Worm (Caenorhabditis elegans) whole organism, L4 larva: ENCODE data around the gene ifc-2.
A peak's percentile ranks its signal among the peaks of the same experiment; 100 is the strongest.

Experiments
- F37D6.2 ChIP-seq: sonication (generic microtip); optimal IDR thresholded peaks from 2 replicates; lab custom pipeline; 2016; ENCODE audit warnings: mild to moderate bottlenecking, missing genetic modification characterization, missing compliant biosample characterization
- T20F7.1 ChIP-seq: fragments of 200-800 bp; sonication (Bioruptor generic); optimal IDR thresholded peaks from 2 replicates; lab custom pipeline; 2018; ENCODE audit warnings: mild to moderate bottlenecking, missing genetic modification characterization, missing compliant biosample characterization
- T26A8.4 ChIP-seq: fragments of 200-800 bp; sonication (Bioruptor generic); IDR thresholded peaks from 2 replicates; pipeline ENCODE4 v1.3.6; 2022; ENCODE audit warnings: missing genetic modification characterization, missing compliant biosample characterization
- Y105C5A.15 ChIP-seq: fragments of 200-800 bp; sonication (Bioruptor generic); IDR thresholded peaks from 2 replicates; pipeline ENCODE4 v1.3.6; 2022; ENCODE audit warnings: missing genetic modification characterization, missing compliant biosample characterization
- Y75B8A.6 ChIP-seq: fragments of 200-800 bp; sonication (Bioruptor generic); IDR thresholded peaks from 2 replicates; pipeline ENCODE4 v1.3.6; 2022; ENCODE audit warnings: missing genetic modification reagents, missing genetic modification characterization, missing compliant biosample characterization
- ZK546.5 ChIP-seq, 2 experiments: sonication (generic microtip); optimal IDR thresholded peaks; 2 replicates each; lab custom pipeline; 2017; ENCODE audit warnings: missing biosample characterization in 2 of 2, missing genetic modification characterization in 2 of 2
- aha-1 ChIP-seq: fragments of 150-350 bp; peaks from one replicate; lab custom pipeline; 2014; ENCODE audit warnings: missing biosample characterization, missing genetic modification characterization
- attf-4 ChIP-seq: sonication (generic microtip); optimal IDR thresholded peaks from 3 replicates; lab custom pipeline; 2017; ENCODE audit warnings: missing biosample characterization, missing genetic modification characterization
- ceh-28 ChIP-seq: fragments of 150-350 bp; optimal IDR thresholded peaks from 2 replicates; lab custom pipeline; 2014; ENCODE audit warnings: missing biosample characterization, missing genetic modification reagents, missing genetic modification characterization
- daf-16 ChIP-seq, 3 experiments: sonication (generic microtip); optimal IDR thresholded peaks; 2 replicates each; lab custom pipeline; 2016 to 2017; ENCODE audit warnings: missing genetic modification characterization in 3 of 3, missing genetic modification reagents in 3 of 3, mild to moderate bottlenecking in 2 of 3, missing compliant biosample characterization in 2 of 3, missing biosample characterization in 1 of 3, moderate library complexity in 1 of 3
- daf-19 ChIP-seq: fragments of 200-800 bp; sonication (Bioruptor generic); conservative IDR thresholded peaks from 2 replicates; pipeline ENCODE4 v1.3.6; 2022; ENCODE audit warnings: missing genetic modification characterization, missing compliant biosample characterization
- dmd-6 ChIP-seq: fragments of 200-800 bp; sonication (Bioruptor generic); IDR thresholded peaks from 2 replicates; pipeline ENCODE4 v1.3.6; 2022; ENCODE audit warnings: missing genetic modification reagents, missing genetic modification characterization, missing compliant biosample characterization
- dve-1 ChIP-seq: sonication (generic microtip); optimal IDR thresholded peaks from 2 replicates; lab custom pipeline; 2017; ENCODE audit warnings: antibody characterized with exemption, mild to moderate bottlenecking, missing genetic modification characterization, missing compliant biosample characterization; ENCODE audit not compliant: insufficient read depth
- fkh-10 ChIP-seq: fragments of 150-350 bp; optimal IDR thresholded peaks from 2 replicates; lab custom pipeline; 2014; ENCODE audit warnings: missing biosample characterization, missing genetic modification reagents, missing genetic modification characterization
- hif-1 ChIP-seq, 2 experiments: sonication (generic microtip); optimal IDR thresholded peaks; 2 replicates each; lab custom pipeline; 2016 to 2017; ENCODE audit warnings: missing compliant biosample characterization in 2 of 2, missing genetic modification characterization in 2 of 2, missing genetic modification reagents in 2 of 2, missing genotype in 2 of 2, mild to moderate bottlenecking in 1 of 2
- hlh-30 ChIP-seq: sonication (generic microtip); optimal IDR thresholded peaks from 2 replicates; lab custom pipeline; 2017; ENCODE audit warnings: antibody characterized with exemption, mild to moderate bottlenecking, missing genetic modification characterization, missing compliant biosample characterization; ENCODE audit not compliant: insufficient read depth
- hmg-1.1 ChIP-seq: fragments of 200-800 bp; sonication (Bioruptor generic); IDR thresholded peaks from 2 replicates; pipeline ENCODE4 v1.3.6; 2022; ENCODE audit warnings: missing genetic modification reagents, missing genetic modification characterization, missing compliant biosample characterization
- jun-1 ChIP-seq: fragments of 150-350 bp; optimal IDR thresholded peaks from 2 replicates; lab custom pipeline; 2014; ENCODE audit warnings: missing biosample characterization, missing genetic modification reagents, missing genetic modification characterization
- lin-1 ChIP-seq: fragments of 200-800 bp; sonication (Bioruptor generic); IDR thresholded peaks from 2 replicates; pipeline ENCODE4 v1.3.6; 2022; ENCODE audit warnings: missing genetic modification reagents, missing genetic modification characterization, missing compliant biosample characterization
- lin-13 ChIP-seq: fragments of 150-350 bp; optimal IDR thresholded peaks from 2 replicates; lab custom pipeline; 2014; ENCODE audit warnings: missing biosample characterization, missing genetic modification reagents, missing genetic modification characterization
- lin-38 ChIP-seq: fragments of 200-800 bp; sonication (Bioruptor generic); IDR thresholded peaks from 2 replicates; pipeline ENCODE4 v1.3.6; 2022; ENCODE audit warnings: missing genetic modification reagents, missing genetic modification characterization, missing compliant biosample characterization
- lin-39 ChIP-seq: fragments of 150-350 bp; optimal IDR thresholded peaks from 2 replicates; lab custom pipeline; 2014; ENCODE audit warnings: missing biosample characterization, missing genetic modification reagents, missing genetic modification characterization
- lsy-2 ChIP-seq, 2 experiments: fragments of 150-350 bp in 1 of 2; sonication (generic microtip) in 1 of 2; optimal IDR thresholded peaks; 2 replicates each; lab custom pipeline; 2014 to 2017; ENCODE audit warnings: missing biosample characterization in 2 of 2, missing genetic modification characterization in 2 of 2
- madf-9 ChIP-seq: fragments of 200-800 bp; sonication (Bioruptor generic); conservative IDR thresholded peaks from 2 replicates; pipeline ENCODE4 v1.3.6; 2022; ENCODE audit warnings: missing genetic modification reagents, missing genetic modification characterization, missing compliant biosample characterization
- mdl-1 ChIP-seq, 2 experiments: fragments of 150-350 bp in 1 of 2; sonication (generic microtip) in 1 of 2; optimal IDR thresholded peaks; 2 replicates each; lab custom pipeline; 2014 to 2017; ENCODE audit warnings: missing biosample characterization in 2 of 2, missing genetic modification characterization in 2 of 2
- mdt-29 ChIP-seq: fragments of 200-800 bp; sonication (Bioruptor generic); IDR thresholded peaks from 2 replicates; pipeline ENCODE4 v1.3.6; 2022; ENCODE audit warnings: missing genetic modification reagents, missing genetic modification characterization, missing compliant biosample characterization
- mep-1 ChIP-seq: fragments of 150-350 bp; sonication (generic microtip); optimal IDR thresholded peaks from 3 replicates; lab custom pipeline; 2014; ENCODE audit warnings: missing biosample characterization, missing genetic modification characterization
- mxl-3 ChIP-seq: fragments of 200-800 bp; sonication (Bioruptor generic); optimal IDR thresholded peaks from 2 replicates; lab custom pipeline; 2018; ENCODE audit warnings: mild to moderate bottlenecking, missing genetic modification characterization, missing compliant biosample characterization
- nhr-10 ChIP-seq: fragments of 150-350 bp; optimal IDR thresholded peaks from 2 replicates; lab custom pipeline; 2014; ENCODE audit warnings: missing biosample characterization, missing genetic modification characterization
- nhr-102 ChIP-seq: sonication (generic microtip); optimal IDR thresholded peaks from 2 replicates; lab custom pipeline; 2016; ENCODE audit warnings: mild to moderate bottlenecking, missing genetic modification characterization, moderate library complexity, missing compliant biosample characterization
- nhr-11 ChIP-seq: fragments of 150-350 bp; optimal IDR thresholded peaks from 2 replicates; lab custom pipeline; 2014; ENCODE audit warnings: missing biosample characterization, missing genetic modification characterization
- nhr-48 ChIP-seq: sonication (generic microtip); optimal IDR thresholded peaks from 2 replicates; lab custom pipeline; 2016; ENCODE audit warnings: mild to moderate bottlenecking, missing genetic modification characterization, missing compliant biosample characterization
- nhr-77 ChIP-seq: fragments of 150-350 bp; optimal IDR thresholded peaks from 2 replicates; lab custom pipeline; 2014; ENCODE audit warnings: missing biosample characterization, missing genetic modification characterization
- rbr-2 ChIP-seq: sonication (generic microtip); optimal IDR thresholded peaks from 2 replicates; lab custom pipeline; 2016; ENCODE audit warnings: missing genotype, missing genetic modification characterization, missing compliant biosample characterization
- skn-1 ChIP-seq: fragments of 150-350 bp; optimal IDR thresholded peaks from 2 replicates; lab custom pipeline; 2014; ENCODE audit warnings: missing biosample characterization, missing genetic modification characterization
- snpc-1.2 ChIP-seq: fragments of 200-800 bp; sonication (Bioruptor generic); IDR thresholded peaks from 2 replicates; pipeline ENCODE4 v1.3.6; 2022; ENCODE audit warnings: missing genetic modification reagents, missing genetic modification characterization, missing compliant biosample characterization
- snpc-4 ChIP-seq: fragments of 150-350 bp; optimal IDR thresholded peaks from 2 replicates; lab custom pipeline; 2014; ENCODE audit warnings: missing biosample characterization, missing genetic modification characterization
- tra-1 ChIP-seq: fragments of 200-800 bp; sonication (Bioruptor generic); IDR thresholded peaks from 2 replicates; pipeline ENCODE4 v1.3.6; 2022; ENCODE audit warnings: missing genetic modification reagents, missing genetic modification characterization, missing compliant biosample characterization
- unc-130 ChIP-seq: sonication (generic microtip); optimal IDR thresholded peaks from 2 replicates; lab custom pipeline; 2016; ENCODE audit warnings: missing genetic modification reagents, missing genetic modification characterization, missing compliant biosample characterization
- unc-39 ChIP-seq: sonication (generic microtip); optimal IDR thresholded peaks from 2 replicates; lab custom pipeline; 2017; ENCODE audit warnings: missing biosample characterization, missing genetic modification characterization
- unc-62 ChIP-seq, 3 experiments: fragments of 150-350 bp in 1 of 3; sonication (generic microtip); optimal IDR thresholded peaks in 2 of 3; peaks in 1 of 3; 1 replicate in 1 of 3; 2 replicates in 2 of 3; lab custom pipeline; 2014 to 2017; ENCODE audit warnings: missing biosample characterization in 3 of 3, missing genetic modification characterization in 3 of 3, missing genetic modification reagents in 3 of 3, missing genotype in 1 of 3

Gene ifc-2

DNA sequence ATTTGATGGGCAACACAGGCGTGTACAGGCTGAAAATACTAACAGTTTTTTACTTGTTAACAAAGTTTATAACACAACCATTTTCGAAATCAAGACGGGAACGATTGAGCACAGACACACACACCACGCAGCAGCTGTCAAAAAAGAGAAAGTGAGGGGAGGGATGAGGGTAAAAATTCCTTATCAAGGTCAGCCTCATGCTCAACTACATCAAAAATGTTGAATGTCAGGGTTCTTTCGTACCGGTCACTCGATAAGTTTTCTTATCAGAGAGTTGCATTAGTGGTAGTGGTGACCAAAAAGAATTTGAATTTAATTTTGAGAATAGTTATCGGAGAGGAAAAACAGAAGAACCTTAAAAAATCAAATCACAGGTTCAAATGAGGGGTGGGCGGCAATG, 15.9 kb upstream of the ifc-2 start, which contains the start of gene T19D7.6 (continued):
- TF ChIP-seq attf-4: no peak
- no peak for TF ChIP-seq hmg-1.1 (GFP tag; lab: Robert Waterston, UW)
- no peak for TF ChIP-seq madf-9 (GFP tag; lab: Robert Waterston, UW)
- TF ChIP-seq Y105C5A.15 (GFP tag; lab: Robert Waterston, UW): no peak

DNA sequence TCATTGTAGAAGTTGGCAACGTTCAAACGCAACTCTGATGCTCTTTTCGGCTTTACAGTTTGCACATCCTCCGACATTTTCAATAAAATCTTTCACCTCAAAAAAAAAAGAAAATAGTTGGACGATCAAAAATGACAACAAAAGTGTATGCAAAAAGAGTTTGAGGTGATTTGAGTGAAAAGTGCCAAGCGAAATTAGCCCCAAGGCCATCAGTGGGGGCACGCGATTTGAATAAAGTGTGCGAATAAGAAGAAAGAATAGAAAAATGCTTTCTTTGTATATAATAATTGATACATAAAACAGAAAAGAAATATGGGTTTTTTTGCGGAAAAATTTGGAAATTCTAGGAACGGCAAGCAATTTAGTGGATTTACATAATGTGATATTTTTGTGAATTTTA, 11.4 kb upstream of the ifc-2 start, which contains the start of gene T19D7.5:
Gene T19D7.5 (minus strand): TSS at position 101 of the 400 bp plus-strand sequence.
- TF ChIP-seq aha-1 (tag; lab: Kevin White, UChicago) (peak; percentile 11), T26A8.4 (no peak)

DNA sequence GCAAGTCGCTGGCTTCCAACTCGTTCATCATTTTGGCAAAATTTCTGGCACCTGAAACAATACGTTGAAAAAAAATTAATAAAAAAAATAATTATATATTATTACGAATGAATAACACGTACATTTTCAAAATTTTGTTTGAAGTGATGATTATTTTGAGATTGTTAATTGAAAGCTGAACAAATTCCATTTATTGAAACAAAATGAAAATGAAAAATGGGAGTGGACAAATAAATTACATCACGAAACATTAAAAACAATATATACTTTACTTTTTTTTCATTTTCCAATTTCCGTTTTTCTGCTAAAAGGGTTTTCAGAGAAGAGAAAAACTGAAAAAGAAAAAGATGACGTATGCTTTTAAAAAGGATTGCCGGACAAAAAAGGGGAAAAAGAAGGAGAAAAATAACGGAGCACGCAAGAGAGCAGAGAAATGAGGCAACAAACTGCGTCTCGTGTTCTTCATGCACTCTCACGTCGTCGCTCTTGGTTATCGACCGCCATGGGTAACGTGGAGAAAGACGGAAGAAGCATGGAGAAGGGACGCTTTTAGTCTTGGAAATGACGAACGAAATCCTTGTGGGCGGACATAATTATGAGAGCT, 7.1 kb upstream of the ifc-2 start, which contains the start of gene rund-1:
Gene rund-1 (minus strand): TSS at position 51 of the 604 bp plus-strand sequence.
- no peak for TF ChIP-seq unc-62 (GFP tag; optimal IDR thresholded peaks at IDR 0.05 in 1 of 2; lab: Kevin White, UChicago)
- TF ChIP-seq unc-62 (tag; optimal IDR thresholded peaks at IDR 0.05; lab: Kevin White, UChicago): no peak
- TF ChIP-seq mdt-29 (GFP tag; lab: Robert Waterston, UW): no peak
- TF ChIP-seq mep-1 (tag; lab: Kevin White, UChicago): peak; percentile 48
- TF ChIP-seq T20F7.1 (GFP tag; lab: Kevin White, UChicago): no peak
- no peak for TF ChIP-seq nhr-77 (tag; lab: Kevin White, UChicago)
- no peak for TF ChIP-seq daf-16 (GFP tag; optimal IDR thresholded peaks at IDR 0.05; lab: Kevin White, UChicago)
- TF ChIP-seq daf-16 (tag; optimal IDR thresholded peaks at IDR 0.05; lab: Kevin White, UChicago): peak; percentile 44
- TF ChIP-seq dve-1 (tag; lab: Kevin White, UChicago): peak; percentile 58
- TF ChIP-seq ceh-28 (tag; lab: Kevin White, UChicago): no peak
- peak in 1 of 2 experiments; percentile 61 for TF ChIP-seq mdl-1 (tag; optimal IDR thresholded peaks at IDR 0.05; lab: Kevin White, UChicago)
- peak; percentile 66 for TF ChIP-seq hmg-1.1 (GFP tag; lab: Robert Waterston, UW)
- no peak for TF ChIP-seq jun-1 (tag; lab: Kevin White, UChicago)
- no peak for TF ChIP-seq nhr-48
- TF ChIP-seq ZK546.5 (tag; optimal IDR thresholded peaks at IDR 0.05; lab: Kevin White, UChicago): no peak
- TF ChIP-seq dmd-6 (GFP tag; lab: Robert Waterston, UW): peak; percentile 48
- TF ChIP-seq unc-130 (GFP tag; lab: Kevin White, UChicago): no peak
- peak; percentile 15 for TF ChIP-seq F37D6.2 (tag; lab: Kevin White, UChicago)
- peak; percentile 68 for TF ChIP-seq hlh-30
- no peak for TF ChIP-seq unc-39 (tag; lab: Kevin White, UChicago)
- TF ChIP-seq lin-38 (GFP tag; lab: Robert Waterston, UW): no peak
- no peak for TF ChIP-seq Y75B8A.6
- TF ChIP-seq lsy-2 (tag; optimal IDR thresholded peaks at IDR 0.05; lab: Kevin White, UChicago): peak in 1 of 2 experiments; percentile 57
- no peak for TF ChIP-seq lin-1 (GFP tag; lab: Robert Waterston, UW)
- peak in 1 of 2 experiments; percentile 39 for TF ChIP-seq hif-1 (tag; optimal IDR thresholded peaks at IDR 0.05; lab: Kevin White, UChicago)
- TF ChIP-seq nhr-11 (tag; lab: Kevin White, UChicago): peak; percentile 73
- TF ChIP-seq rbr-2 (tag; lab: Kevin White, UChicago): peak; percentile 53

DNA sequence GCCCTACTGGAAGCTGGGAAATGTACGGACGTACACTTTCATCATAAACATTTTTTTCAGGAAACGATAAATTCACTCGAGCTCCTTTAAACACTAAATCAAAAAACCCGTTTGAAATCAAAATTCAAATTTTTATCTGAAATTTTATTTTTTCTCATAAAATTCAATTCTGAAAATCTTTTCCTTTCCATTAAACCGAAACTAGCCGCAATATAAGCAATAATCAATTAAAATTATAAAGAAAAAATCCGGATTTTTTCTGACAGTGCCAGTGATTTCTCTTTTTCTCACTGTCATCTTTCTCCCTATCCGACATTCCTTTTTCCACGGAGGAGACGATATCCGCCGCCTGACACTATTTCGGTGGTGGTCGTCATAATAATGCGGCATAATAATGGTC, 1.2 kb upstream of the ifc-2 start, which contains the start of gene lpr-7:
Gene lpr-7 (plus strand): TSS at position 301 of the 400 bp plus-strand sequence.
- TF ChIP-seq nhr-10 (tag; lab: Kevin White, UChicago): no peak
- no peak for TF ChIP-seq nhr-102 (tag; lab: Kevin White, UChicago)
- TF ChIP-seq lin-39 (tag; lab: Kevin White, UChicago): no peak
- no peak for TF ChIP-seq fkh-10 (GFP tag; lab: Kevin White, UChicago)
- no peak for TF ChIP-seq daf-19 (GFP tag; lab: Robert Waterston, UW)
- no peak for TF ChIP-seq lin-13 (GFP tag; lab: Kevin White, UChicago)
- TF ChIP-seq skn-1 (tag; lab: Kevin White, UChicago): no peak
- no peak for TF ChIP-seq nhr-11 (tag; lab: Kevin White, UChicago)
- no peak for TF ChIP-seq tra-1 (GFP tag; lab: Robert Waterston, UW)
- TF ChIP-seq lin-1 (GFP tag; lab: Robert Waterston, UW): no peak
- no peak for TF ChIP-seq mxl-3
- no peak for TF ChIP-seq unc-62 (GFP tag; optimal IDR thresholded peaks at IDR 0.05 in 1 of 2; lab: Kevin White, UChicago)
- no peak for TF ChIP-seq unc-62 (tag; optimal IDR thresholded peaks at IDR 0.05; lab: Kevin White, UChicago)
- no peak for TF ChIP-seq snpc-1.2
- no peak for TF ChIP-seq ZK546.5 (tag; optimal IDR thresholded peaks at IDR 0.05; lab: Kevin White, UChicago)
- no peak for TF ChIP-seq rbr-2 (tag; lab: Kevin White, UChicago)
- TF ChIP-seq snpc-4 (tag; lab: Kevin White, UChicago): no peak
- no peak for TF ChIP-seq T20F7.1 (GFP tag; lab: Kevin White, UChicago)
